Worm (Caenorhabditis elegans) whole organism, L1 larva: ENCODE results near the gene gtf-2F1.

Experiments
- dpl-1 ChIP-seq, 3 experiments: fragments of 150-350 bp in 2 of 3; sonication (generic microtip) in 1 of 3; optimal IDR thresholded peaks; 2 replicates each; lab custom pipeline; 2014 to 2017; ENCODE audit warnings: missing biosample characterization in 3 of 3, missing genetic modification characterization in 3 of 3, missing genetic modification reagents in 3 of 3
- elt-2 ChIP-seq: sonication (generic microtip); optimal IDR thresholded peaks from 2 replicates; lab custom pipeline; 2016; ENCODE audit warnings: missing genetic modification characterization, mild to moderate bottlenecking, inconsistent platforms, missing compliant biosample characterization, missing genetic modification reagents
- fkh-10 ChIP-seq: sonication (generic microtip); optimal IDR thresholded peaks from 2 replicates; lab custom pipeline; 2017; ENCODE audit warnings: missing biosample characterization, missing genetic modification reagents, missing genetic modification characterization
- hpl-2 ChIP-seq: fragments of 150-350 bp; optimal IDR thresholded peaks from 2 replicates; lab custom pipeline; 2014; ENCODE audit warnings: missing biosample characterization, missing genetic modification reagents, missing genetic modification characterization
- mdl-1 ChIP-seq, 2 experiments: fragments of 150-350 bp; optimal IDR thresholded peaks; 2 replicates each; lab custom pipeline; 2014 to 2017; ENCODE audit warnings: missing biosample characterization in 2 of 2, missing genetic modification characterization in 2 of 2, inconsistent platforms in 1 of 2
- mep-1 ChIP-seq: fragments of 150-350 bp; optimal IDR thresholded peaks from 2 replicates; lab custom pipeline; 2014; ENCODE audit warnings: missing biosample characterization, missing genetic modification characterization

DNA sequence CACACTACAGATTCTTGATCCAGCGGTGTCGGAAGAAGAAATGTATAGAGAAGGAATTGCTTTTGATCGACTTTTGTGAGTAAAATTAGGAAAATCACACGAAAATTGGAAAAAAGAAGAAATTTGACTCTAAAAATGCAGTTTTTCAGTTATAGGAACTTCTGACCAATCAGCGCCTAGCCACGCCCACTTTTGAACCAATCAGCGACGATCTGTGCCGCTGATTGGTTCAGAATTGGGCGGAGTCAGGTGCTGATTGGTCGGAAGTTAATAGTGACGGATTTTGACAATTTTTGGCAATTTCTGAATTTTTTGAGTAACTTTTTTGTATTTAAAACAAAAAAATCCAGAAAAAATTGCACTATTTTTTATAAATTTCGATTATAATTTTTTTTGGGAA lies 40.1 kb downstream of the gtf-2F1 start:
- no peak for TF ChIP-seq fkh-10 (GFP tag; lab: Kevin White, UChicago)
- TF ChIP-seq elt-2 (tag; lab: Kevin White, UChicago), result no peak
- no peak for TF ChIP-seq mdl-1 (tag; optimal IDR thresholded peaks at IDR 0.05; lab: Kevin White, UChicago)
- TF ChIP-seq mep-1 (tag; lab: Kevin White, UChicago), result no peak
- no peak for TF ChIP-seq hpl-2
- TF ChIP-seq dpl-1 (GFP tag; optimal IDR thresholded peaks at IDR 0.05; lab: Kevin White, UChicago), result no peak
